Fruit fly (Drosophila melanogaster): ENCODE data around the gene CG31673.

CG31673 gene

dm6 chr2L:20822489-20823195 is 6.8 kb upstream of the CG31673 start, which contains the start of gene CG9331 (continued):
- TF ChIP-seq CG8924 (tag; optimal IDR thresholded peaks at IDR 0.05) = no peak
- TF ChIP-seq zen2 (GFP tag; IDR thresholded peaks at IDR 0.05; ENCODE audit: partially characterized antibody) = 0 out of 3 replicates have a peak, but pooled peaks have one; percentile 50
- TF ChIP-seq Hr51 (GFP tag; optimal IDR thresholded peaks at IDR 0.05) = no peak
- no peak for TF ChIP-seq sisA (GFP tag; IDR thresholded peaks at IDR 0.05)
- no peak for TF ChIP-seq CG11456 (GFP tag; IDR thresholded peaks at IDR 0.05)
- no peak for TF ChIP-seq CG32532 (GFP tag; IDR thresholded peaks at IDR 0.05)
- peak; percentile 47 for TF ChIP-seq kay (GFP tag; optimal IDR thresholded peaks at IDR 0.05)
- TF ChIP-seq CG13775 (GFP tag; optimal IDR thresholded peaks at IDR 0.05) = no peak
- TF ChIP-seq NfI (GFP tag; optimal IDR thresholded peaks at IDR 0.05) = no peak
- TF ChIP-seq exex (tag; optimal IDR thresholded peaks at IDR 0.05) = no peak
- TF ChIP-seq dati (GFP tag; IDR thresholded peaks at IDR 0.05) = no peak
- TF ChIP-seq gce (GFP tag; IDR thresholded peaks at IDR 0.05) = no peak
- TF ChIP-seq CG10366 (GFP tag; IDR thresholded peaks at IDR 0.05) = no peak
- TF ChIP-seq CG2129 (GFP tag; IDR thresholded peaks at IDR 0.05; ENCODE audit: partially characterized antibody) = no peak
- TF ChIP-seq CG11723 (GFP tag; optimal IDR thresholded peaks at IDR 0.05) = no peak
- TF ChIP-seq Myb (GFP tag; optimal IDR thresholded peaks at IDR 0.05) = no peak
- TF ChIP-seq CG3407 (GFP tag; optimal IDR thresholded peaks at IDR 0.05) = no peak
- TF ChIP-seq Neu2 (GFP tag; optimal IDR thresholded peaks at IDR 0.05; ENCODE audit: borderline replicate concordance) = no peak
- TF ChIP-seq CG18262 (tag; optimal IDR thresholded peaks at IDR 0.05) = no peak
- peak; percentile 46 for TF ChIP-seq ftz-f1 (GFP tag; optimal IDR thresholded peaks at IDR 0.05)
- TF ChIP-seq Lhr (GFP tag; optimal IDR thresholded peaks at IDR 0.05) = peak; percentile 68
- TF ChIP-seq CG9727 (GFP tag; optimal IDR thresholded peaks at IDR 0.05) = no peak
- TF ChIP-seq CG14014 (GFP tag; IDR thresholded peaks at IDR 0.05) = no peak
- TF ChIP-seq pnt (GFP tag; optimal IDR thresholded peaks at IDR 0.05) = no peak
- no peak for TF ChIP-seq CG14965 (GFP tag; optimal IDR thresholded peaks at IDR 0.05; ENCODE audit: borderline replicate concordance)
- TF ChIP-seq jumu (GFP tag; optimal IDR thresholded peaks at IDR 0.05) = no peak
- TF ChIP-seq tio (GFP tag; optimal IDR thresholded peaks at IDR 0.05) = no peak
- TF ChIP-seq CG18619 (GFP tag; optimal IDR thresholded peaks at IDR 0.05) = no peak
- peak; percentile 74 for TF ChIP-seq mirr (GFP tag; optimal IDR thresholded peaks at IDR 0.05)
- TF ChIP-seq h (optimal IDR thresholded peaks at IDR 0.05) = no peak
- no peak for TF ChIP-seq CG11560 (tag; IDR thresholded peaks at IDR 0.05)
- peak; percentile 66 for TF ChIP-seq CG10543 (GFP tag; optimal IDR thresholded peaks at IDR 0.05)
- TF ChIP-seq CG1647 (GFP tag; optimal IDR thresholded peaks at IDR 0.05) = no peak
- TF ChIP-seq Hey (tag; optimal IDR thresholded peaks at IDR 0.05) = no peak
- no peak for TF ChIP-seq CG30403 (GFP tag; optimal IDR thresholded peaks at IDR 0.05)
- TF ChIP-seq jigr1 (GFP tag; IDR thresholded peaks at IDR 0.05) = no peak
- TF ChIP-seq twi (tag; optimal IDR thresholded peaks at IDR 0.05) = no peak
- no peak for TF ChIP-seq H15 (GFP tag; IDR thresholded peaks at IDR 0.05)
- no peak for TF ChIP-seq Sry-δ (GFP tag; optimal IDR thresholded peaks at IDR 0.05)
- TF ChIP-seq CG9876 (GFP tag; optimal IDR thresholded peaks at IDR 0.05) = no peak
- TF ChIP-seq Vsx1 (GFP tag; optimal IDR thresholded peaks at IDR 0.05) = peak; percentile 71
- no peak for TF ChIP-seq Ets65A (GFP tag)
- TF ChIP-seq CG17385 (GFP tag; optimal IDR thresholded peaks at IDR 0.05) = no peak
- TF ChIP-seq Rfx (GFP tag; IDR thresholded peaks at IDR 0.05) = no peak
- TF ChIP-seq CG15269 (tag; optimal IDR thresholded peaks at IDR 0.05) = no peak
- no peak for TF ChIP-seq Xbp1 (GFP tag; optimal IDR thresholded peaks at IDR 0.05)
- TF ChIP-seq Med (GFP tag) = peak; percentile 90
- no peak for TF ChIP-seq B-H2 (GFP tag; optimal IDR thresholded peaks at IDR 0.05)
- TF ChIP-seq fd96Cb (tag; optimal IDR thresholded peaks at IDR 0.05) = no peak
- no peak for TF ChIP-seq ham (GFP tag; IDR thresholded peaks at IDR 0.05)
- 0 out of 2 replicates have a peak, but pooled peaks have one; percentile 12 for TF ChIP-seq stc (GFP tag; IDR thresholded peaks at IDR 0.05)

Data from whole organism, embryonic.